Worm (Caenorhabditis elegans): ENCODE results near the gene rer-1.

- TF ChIP-seq him-1 (tag; optimal IDR thresholded peaks at IDR 0.05), result no peak
- TF ChIP-seq dpff-1 (tag; optimal IDR thresholded peaks at IDR 0.05), result no peak
- TF ChIP-seq C17E4.6 (GFP tag; IDR thresholded peaks at IDR 0.05), result no peak
- TF ChIP-seq sea-2 (GFP tag; IDR thresholded peaks at IDR 0.05), result no peak
- no peak for TF ChIP-seq ztf-22 (GFP tag; optimal IDR thresholded peaks at IDR 0.05)
- no peak for TF ChIP-seq unc-130 (GFP tag; optimal IDR thresholded peaks at IDR 0.05)
- no peak for TF ChIP-seq ceh-58 (GFP tag; IDR thresholded peaks at IDR 0.05)
- TF ChIP-seq attf-6 (GFP tag; IDR thresholded peaks at IDR 0.05), result no peak
- no peak for TF ChIP-seq let-607 (tag; optimal IDR thresholded peaks at IDR 0.05)
Measured at ce11 chrII:8818978-8819896, 8.1 kb downstream of the rer-1 start, which contains the start of gene F46C5.10.
